Fruit fly (Drosophila melanogaster) whole organism, larva: ENCODE data around the gene hemo.

Experiments used
- noc ChIP-seq: fragments of 200-800 bp; sonication (Bioruptor generic); optimal IDR thresholded peaks from 3 replicates; lab custom pipeline; 2019; ENCODE audit warnings: missing biosample characterization, mild to moderate bottlenecking, missing genetic modification characterization, moderate library complexity

The hemo gene

DNA sequence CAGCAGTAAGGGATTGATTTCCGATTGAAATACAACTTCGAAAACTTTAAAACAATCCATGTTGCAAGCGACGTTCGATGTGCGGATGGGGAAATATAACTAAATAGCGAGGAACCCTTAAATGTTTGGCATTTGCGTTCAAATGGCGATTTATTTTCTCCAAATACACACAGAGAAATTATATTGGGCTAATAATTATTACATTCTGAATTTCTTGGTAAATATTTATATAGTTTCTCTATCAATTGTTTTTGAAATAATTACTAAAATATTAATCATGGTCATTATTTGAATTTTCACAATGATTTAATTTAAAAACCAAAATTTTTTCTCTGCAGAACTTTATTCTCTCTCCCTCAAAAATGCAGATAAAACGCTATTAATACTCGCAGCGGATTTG is at the start of gene hemo, which contains the start of gene CG43210:
Gene hemo (minus strand): TSS at position 101 of the 400 bp plus-strand sequence.
Gene CG43210 (minus strand): TSS at position 101 of the 400 bp plus-strand sequence.
- TF ChIP-seq noc: no peak

- no peak for TF ChIP-seq noc
Observed at dm6 chr3R:18598391-18598790, 33.4 kb upstream of the hemo start, which contains the start of gene Tssk. TSS of gene Tssk (plus strand) at chr3R:18598691.

dm6 chr3R:18590754-18591153 is 25.8 kb upstream of the hemo start, which contains the start of gene qin:
TSS of gene qin (plus strand) at chr3R:18591027.
- no peak for TF ChIP-seq noc

- no peak for TF ChIP-seq noc
Observed at dm6 chr3R:18585259-18585858, 20.4 kb upstream of the hemo start.

dm6 chr3R:18584546-18584935 is 19.6 kb upstream of the hemo start:
- no peak for TF ChIP-seq noc

dm6 chr3R:18583881-18584545 is 19.0 kb upstream of the hemo start:
- TF ChIP-seq noc: peak; percentile 94

- no peak for TF ChIP-seq noc
Observed at dm6 chr3R:18582236-18582635, 17.3 kb upstream of the hemo start.

- TF ChIP-seq noc: no peak
Observed at dm6 chr3R:18580979-18581378, 16.0 kb upstream of the hemo start.

DNA sequence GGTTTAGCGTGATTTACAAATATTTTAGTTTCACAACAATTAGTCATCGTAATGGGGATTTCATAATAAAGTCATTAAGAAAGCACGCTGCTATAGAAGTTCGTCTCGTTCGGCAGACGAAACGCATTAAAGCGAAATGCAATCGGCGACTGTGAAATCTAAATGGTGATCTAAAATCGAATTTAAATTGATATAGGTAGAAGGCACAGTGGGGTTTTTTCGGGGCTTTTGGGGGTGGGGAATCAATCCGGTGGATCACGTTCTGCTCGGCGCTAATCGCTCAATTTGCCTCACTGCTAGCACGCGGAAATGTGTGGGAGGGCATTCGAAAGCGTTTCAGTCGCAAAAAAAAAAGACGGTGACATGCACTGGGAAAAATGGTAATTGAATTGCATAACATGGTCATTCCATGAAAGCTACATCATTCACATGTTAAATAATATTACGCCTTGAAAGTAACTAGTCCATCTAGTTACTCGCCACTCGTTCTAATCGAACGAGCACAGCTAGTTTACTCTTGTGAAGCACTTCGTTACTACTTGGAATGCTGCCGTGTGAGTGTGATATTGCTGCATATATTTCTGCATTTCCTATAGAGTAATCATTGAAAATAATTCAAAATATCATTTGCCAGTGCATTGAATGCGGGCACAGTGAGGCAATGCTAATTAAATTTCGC is 12.9 kb upstream of the hemo start:
- no peak for TF ChIP-seq noc

DNA sequence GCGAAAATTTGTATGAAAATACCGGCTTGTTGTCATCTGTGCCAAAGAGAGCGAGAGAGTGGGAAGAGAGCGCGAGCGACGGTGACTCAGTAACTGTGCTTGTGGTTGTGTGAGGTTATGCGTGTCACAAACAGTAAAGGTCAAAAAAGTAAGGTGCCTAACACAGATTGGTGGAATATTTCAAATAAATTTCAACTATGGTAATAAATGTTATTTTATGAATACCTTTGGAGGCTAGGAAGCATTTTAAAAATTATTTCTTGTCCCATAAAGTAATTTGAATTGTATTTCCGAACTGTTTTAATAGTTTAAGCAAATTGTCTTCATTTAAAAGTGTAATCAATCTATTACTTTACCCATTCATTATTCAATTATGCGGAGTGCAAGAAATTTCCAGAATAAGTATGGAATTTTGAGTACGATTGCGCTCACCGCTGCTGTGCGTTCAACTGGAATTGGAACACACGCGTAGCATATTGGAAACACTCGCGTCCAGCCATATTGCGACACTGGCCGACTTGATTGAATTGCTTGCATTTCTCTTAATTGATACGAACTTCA is 8.8 kb upstream of the hemo start:
- TF ChIP-seq noc: peak; percentile 92

DNA sequence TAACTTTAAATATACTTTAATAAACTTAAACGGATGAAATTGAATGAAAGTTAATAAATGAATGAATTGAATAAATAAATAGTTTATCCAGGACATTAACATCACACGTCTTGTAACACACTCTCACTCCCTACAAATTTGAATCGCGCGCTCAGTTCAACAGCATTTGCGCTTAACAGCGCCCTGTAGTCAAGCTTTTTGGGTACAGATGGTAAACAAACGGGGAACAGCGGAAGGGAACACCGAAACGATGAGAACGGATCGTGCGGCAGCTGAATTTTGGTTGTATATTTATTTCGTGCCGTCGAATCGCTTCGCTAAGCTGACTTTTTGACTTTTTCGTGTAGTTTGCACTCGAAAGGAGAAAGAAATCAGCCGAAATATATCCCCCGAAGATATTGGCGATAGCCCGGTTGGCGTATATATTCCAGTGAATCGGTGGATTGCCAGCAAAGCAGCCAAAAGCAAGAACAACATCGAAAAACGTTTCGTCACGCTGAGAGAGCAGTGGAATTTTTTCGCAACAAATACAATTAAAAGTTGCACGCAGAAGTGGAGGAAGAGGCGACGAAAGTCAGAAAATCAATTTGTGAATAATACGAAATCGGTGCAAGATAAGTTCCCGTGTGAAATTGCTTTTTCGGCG is 8.0 kb upstream of the hemo start, which contains the start of the genes CG7694 and fray:
Gene CG7694 (plus strand): TSS at position 247 of the 646 bp plus-strand sequence.
Gene fray (plus strand): TSS at position 247 of the 646 bp plus-strand sequence.
- no peak for TF ChIP-seq noc

- TF ChIP-seq noc: no peak
Observed at dm6 chr3R:18572240-18572803, 7.3 kb upstream of the hemo start.

DNA sequence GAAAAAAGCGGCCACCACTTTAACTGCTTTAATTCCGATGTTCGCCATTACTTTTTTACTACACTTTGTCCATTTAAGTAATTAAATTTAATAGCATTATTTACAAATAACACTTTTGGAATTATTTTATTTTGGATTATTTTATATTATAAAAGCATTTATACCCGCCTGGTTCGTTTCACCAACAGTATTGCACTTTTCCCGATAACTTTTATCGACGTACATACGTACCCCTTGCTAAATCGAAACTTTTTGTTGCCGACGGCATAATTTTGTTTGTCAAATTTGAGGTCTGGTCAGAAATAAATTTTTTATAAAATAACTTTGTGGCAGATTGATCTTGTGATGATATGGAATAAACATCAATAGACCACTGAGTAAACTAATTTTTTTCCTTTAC is 5.4 kb downstream of the hemo start, which contains the start of gene CG7691:
Gene CG7691 (plus strand): TSS at position 301 of the 400 bp plus-strand sequence.
- no peak for TF ChIP-seq noc

DNA sequence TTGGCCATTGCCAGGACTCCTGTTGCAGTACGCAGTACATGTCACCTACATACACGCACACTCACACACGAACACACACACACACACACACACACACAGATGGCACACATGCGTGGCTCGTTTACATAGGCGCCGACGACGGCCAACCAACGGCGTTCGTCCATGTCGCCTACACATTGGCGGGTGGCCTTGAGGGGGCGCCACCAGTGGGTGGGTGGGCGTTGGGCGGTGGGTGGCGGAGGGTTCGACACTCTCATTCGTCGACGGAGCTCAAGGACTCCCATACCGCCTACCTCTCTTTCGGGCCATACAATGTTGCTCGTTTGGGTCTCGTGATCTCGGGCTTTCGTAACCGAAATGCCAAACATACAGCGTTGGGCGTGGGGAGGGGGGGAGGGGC is 16.2 kb downstream of the hemo start:
- no peak for TF ChIP-seq noc

dm6 chr3R:18546972-18547371 is 18.0 kb downstream of the hemo start:
- TF ChIP-seq noc: no peak

dm6 chr3R:18546159-18546558 is 18.8 kb downstream of the hemo start:
- TF ChIP-seq noc: no peak
